Fruit fly (Drosophila melanogaster) whole organism, prepupa: ENCODE measurements around the gene CG15629.

Experiments
- CG10631 ChIP-seq: fragments of 200-800 bp; sonication (Bioruptor generic); optimal IDR thresholded peaks from 2 replicates; lab custom pipeline; 2016; ENCODE audit warnings: missing biosample characterization, missing genetic modification characterization
- CG10669 ChIP-seq: fragments of 200-800 bp; sonication (Bioruptor generic); optimal IDR thresholded peaks from 3 replicates; lab custom pipeline; 2018; ENCODE audit warnings: missing biosample characterization, mild to moderate bottlenecking, missing genetic modification characterization, moderate library complexity
- CG11294 ChIP-seq: fragments of 200-800 bp; sonication (Bioruptor generic); IDR thresholded peaks from 2 replicates; pipeline ENCODE4 v1.3.6; 2022; ENCODE audit warnings: missing biosample characterization, missing genetic modification characterization
- CG11762 ChIP-seq: fragments of 200-800 bp; sonication (Bioruptor generic); optimal IDR thresholded peaks from 3 replicates; lab custom pipeline; 2016; ENCODE audit warnings: missing biosample characterization, missing genetic modification characterization; ENCODE audit not compliant: insufficient read depth
- CG11902 ChIP-seq: fragments of 200-800 bp; sonication (Bioruptor generic); optimal IDR thresholded peaks from 3 replicates; lab custom pipeline; 2016; ENCODE audit warnings: missing biosample characterization, missing genetic modification characterization
- CG15336 ChIP-seq: fragments of 200-800 bp; sonication (Bioruptor generic); IDR thresholded peaks from 2 replicates; pipeline ENCODE4 v1.3.6; 2022; ENCODE audit warnings: missing biosample characterization, missing genetic modification characterization
- CG1621 ChIP-seq: fragments of 200-800 bp; sonication (Bioruptor generic); optimal IDR thresholded peaks from 3 replicates; lab custom pipeline; 2018; ENCODE audit warnings: missing biosample characterization, mild to moderate bottlenecking, missing genetic modification characterization
- CG16779 ChIP-seq: fragments of 200-800 bp; sonication (Bioruptor generic); optimal IDR thresholded peaks from 3 replicates; lab custom pipeline; 2017; ENCODE audit warnings: missing biosample characterization, mild to moderate bottlenecking, missing genetic modification characterization
- CG31627 ChIP-seq: fragments of 200-800 bp; sonication (Bioruptor generic); optimal IDR thresholded peaks from 3 replicates; lab custom pipeline; 2016; ENCODE audit warnings: missing biosample characterization, missing genetic modification characterization
- CG32006 ChIP-seq: fragments of 200-800 bp; sonication (Bioruptor generic); optimal IDR thresholded peaks from 3 replicates; lab custom pipeline; 2017; ENCODE audit warnings: missing biosample characterization, mild to moderate bottlenecking, missing genetic modification characterization
- CG34406 ChIP-seq: fragments of 200-800 bp; sonication (Bioruptor generic); optimal IDR thresholded peaks from 3 replicates; lab custom pipeline; 2016; ENCODE audit warnings: missing biosample characterization, missing genetic modification characterization
- CG3919 ChIP-seq: fragments of 200-800 bp; sonication (Bioruptor generic); optimal IDR thresholded peaks from 3 replicates; lab custom pipeline; 2016; ENCODE audit warnings: missing biosample characterization, missing genetic modification characterization
- CG4318 ChIP-seq: fragments of 200-800 bp; sonication (Bioruptor generic); optimal IDR thresholded peaks from 3 replicates; lab custom pipeline; 2017; ENCODE audit warnings: missing biosample characterization, mild to moderate bottlenecking, missing genetic modification characterization
- CG6163 ChIP-seq: fragments of 200-800 bp; sonication (Bioruptor generic); IDR thresholded peaks from 3 replicates; pipeline ENCODE4 v1.3.6; 2022; ENCODE audit warnings: missing biosample characterization, missing genetic modification characterization
- CG6276 ChIP-seq: fragments of 200-800 bp; sonication (Bioruptor generic); optimal IDR thresholded peaks from 2 replicates; lab custom pipeline; 2017; ENCODE audit warnings: missing biosample characterization, mild to moderate bottlenecking, missing genetic modification characterization
- CG6792 ChIP-seq: fragments of 200-800 bp; sonication (Bioruptor generic); optimal IDR thresholded peaks from 3 replicates; lab custom pipeline; 2016; ENCODE audit warnings: missing biosample characterization, missing genetic modification characterization
- CG6808 ChIP-seq: fragments of 200-800 bp; sonication (Bioruptor generic); optimal IDR thresholded peaks from 3 replicates; lab custom pipeline; 2017; ENCODE audit warnings: missing biosample characterization, missing genetic modification characterization, mild to moderate bottlenecking, moderate library complexity, missing genetic modification reagents
- CG7368 ChIP-seq: fragments of 200-800 bp; sonication (Bioruptor generic); optimal IDR thresholded peaks from 3 replicates; lab custom pipeline; 2016; ENCODE audit warnings: missing biosample characterization, missing genetic modification characterization
- CG8119 ChIP-seq: fragments of 200-800 bp; sonication (Bioruptor generic); IDR thresholded peaks from 3 replicates; pipeline ENCODE4 v1.3.6; 2022; ENCODE audit warnings: missing biosample characterization, missing genetic modification characterization
- CG8632 ChIP-seq: fragments of 200-800 bp; sonication (Bioruptor generic); optimal IDR thresholded peaks from 3 replicates; lab custom pipeline; 2016; ENCODE audit warnings: missing biosample characterization, missing genetic modification characterization
- CG9139 ChIP-seq: fragments of 200-800 bp; sonication (Bioruptor generic); optimal IDR thresholded peaks from 3 replicates; lab custom pipeline; 2017; ENCODE audit warnings: missing biosample characterization, mild to moderate bottlenecking, missing genetic modification characterization
- Eip75B ChIP-seq: fragments of 200-800 bp; sonication (Bioruptor generic); optimal IDR thresholded peaks from 3 replicates; lab custom pipeline; 2016; ENCODE audit warnings: missing biosample characterization, missing genetic modification characterization
- Eip78C ChIP-seq: fragments of 200-800 bp; sonication (Bioruptor generic); peaks from one replicate; lab custom pipeline; 2016; ENCODE audit warnings: missing biosample characterization, missing genetic modification characterization
- Eip93F ChIP-seq: fragments of 200-800 bp; sonication (Bioruptor generic); optimal IDR thresholded peaks from 2 replicates; lab custom pipeline; 2016; ENCODE audit warnings: missing biosample characterization, mild to moderate bottlenecking, missing genetic modification characterization
- Ets21C ChIP-seq: fragments of 200-800 bp; sonication (Bioruptor generic); optimal IDR thresholded peaks from 3 replicates; lab custom pipeline; 2016; ENCODE audit warnings: missing biosample characterization, missing genetic modification characterization
- Ets96B ChIP-seq: fragments of 200-800 bp; optimal IDR thresholded peaks from 2 replicates; lab custom pipeline; 2019; ENCODE audit warnings: missing biosample characterization, mild to moderate bottlenecking, missing genetic modification characterization, moderate library complexity
- Hr38 ChIP-seq: sonication (Bioruptor generic); optimal IDR thresholded peaks from 2 replicates; lab custom pipeline; 2016; ENCODE audit warnings: missing biosample characterization, missing genetic modification characterization
- Hr39 ChIP-seq: fragments of 200-800 bp; sonication (Bioruptor generic); optimal IDR thresholded peaks from 2 replicates; lab custom pipeline; 2016; ENCODE audit warnings: missing biosample characterization, missing genetic modification characterization
- Hr4 ChIP-seq: fragments of 200-800 bp; sonication (Bioruptor generic); optimal IDR thresholded peaks from 3 replicates; lab custom pipeline; 2016; ENCODE audit warnings: missing biosample characterization, missing genetic modification characterization
- Lpt ChIP-seq: fragments of 200-800 bp; sonication (Bioruptor generic); optimal IDR thresholded peaks from 3 replicates; lab custom pipeline; 2016; ENCODE audit warnings: missing biosample characterization, missing genetic modification characterization
- Met ChIP-seq: fragments of 200-800 bp; sonication (Bioruptor generic); optimal IDR thresholded peaks from 3 replicates; lab custom pipeline; 2016; ENCODE audit warnings: missing biosample characterization, missing genetic modification characterization
- OdsH ChIP-seq: fragments of 200-800 bp; sonication (Bioruptor generic); optimal IDR thresholded peaks from 3 replicates; lab custom pipeline; 2016; ENCODE audit warnings: missing biosample characterization, missing genetic modification characterization
- Smox ChIP-seq: fragments of 200-800 bp; sonication (Bioruptor generic); optimal IDR thresholded peaks from 3 replicates; lab custom pipeline; 2016; ENCODE audit warnings: missing biosample characterization, missing genetic modification characterization
- Sox15 ChIP-seq: fragments of 200-800 bp; sonication (Bioruptor generic); optimal IDR thresholded peaks from 3 replicates; lab custom pipeline; 2016; ENCODE audit warnings: missing biosample characterization, missing genetic modification characterization
- achi ChIP-seq: fragments of 200-800 bp; sonication (Bioruptor generic); optimal IDR thresholded peaks from 3 replicates; lab custom pipeline; 2016; ENCODE audit warnings: missing biosample characterization, missing genetic modification characterization
- cyc ChIP-seq: fragments of 200-800 bp; sonication (Bioruptor generic); optimal IDR thresholded peaks from 3 replicates; lab custom pipeline; 2016; ENCODE audit warnings: missing biosample characterization, missing genetic modification characterization
- dac ChIP-seq: fragments of 200-800 bp; sonication (Bioruptor generic); optimal IDR thresholded peaks from 2 replicates; lab custom pipeline; 2017; ENCODE audit warnings: missing biosample characterization, mild to moderate bottlenecking, missing genetic modification characterization
- eg ChIP-seq: fragments of 200-800 bp; sonication (Bioruptor generic); IDR thresholded peaks from 3 replicates; pipeline ENCODE4 v1.3.6; 2022; ENCODE audit warnings: missing biosample characterization, missing genetic modification characterization
- esn ChIP-seq: fragments of 200-800 bp; sonication (Bioruptor generic); optimal IDR thresholded peaks from 2 replicates; lab custom pipeline; 2016; ENCODE audit warnings: missing biosample characterization, mild to moderate bottlenecking, missing genetic modification characterization, moderate library complexity
- fd59A ChIP-seq: fragments of 200-800 bp; sonication (Bioruptor generic); optimal IDR thresholded peaks from 2 replicates; lab custom pipeline; 2017; ENCODE audit warnings: missing biosample characterization, mild to moderate bottlenecking, missing genetic modification characterization, missing genetic modification reagents
- fd85E ChIP-seq: fragments of 200-800 bp; sonication (Bioruptor generic); optimal IDR thresholded peaks from 3 replicates; lab custom pipeline; 2016; ENCODE audit warnings: missing biosample characterization, missing genetic modification characterization
- fkh ChIP-seq: fragments of 200-800 bp; sonication (Bioruptor generic); optimal IDR thresholded peaks from 3 replicates; lab custom pipeline; 2017; ENCODE audit warnings: missing biosample characterization, mild to moderate bottlenecking, missing genetic modification characterization, moderate library complexity
- lz ChIP-seq: fragments of 200-800 bp; sonication (Bioruptor generic); optimal IDR thresholded peaks from 3 replicates; lab custom pipeline; 2016; ENCODE audit warnings: missing biosample characterization, missing genetic modification characterization
- net ChIP-seq: fragments of 200-800 bp; sonication (Bioruptor generic); optimal IDR thresholded peaks from 3 replicates; lab custom pipeline; 2016; ENCODE audit warnings: missing biosample characterization, missing genetic modification characterization
- pdm3 ChIP-seq: fragments of 200-800 bp; sonication (Bioruptor generic); optimal IDR thresholded peaks from 3 replicates; lab custom pipeline; 2016; ENCODE audit warnings: missing biosample characterization, missing genetic modification characterization
- salr ChIP-seq, 2 experiments: fragments of 200-800 bp; sonication (Bioruptor generic); optimal IDR thresholded peaks; 3 replicates each; lab custom pipeline; 2016 to 2018; ENCODE audit warnings: missing biosample characterization in 2 of 2, missing genetic modification characterization in 2 of 2, mild to moderate bottlenecking in 1 of 2
- svp ChIP-seq: fragments of 200-800 bp; sonication (Bioruptor generic); peaks from one replicate; lab custom pipeline; 2016; ENCODE audit warnings: missing biosample characterization, missing genetic modification characterization
- vri ChIP-seq: fragments of 200-800 bp; sonication (Bioruptor generic); optimal IDR thresholded peaks from 3 replicates; lab custom pipeline; 2016; ENCODE audit warnings: missing biosample characterization, mild to moderate bottlenecking, missing genetic modification characterization

The CG15629 gene

dm6 chr2L:4819995-4820394 is 7.2 kb downstream of the CG15629 start (continued):
- TF ChIP-seq eg (GFP tag; lab: Robert Waterston, UW) (peak; percentile 59), fkh (no peak), CG9139 (GFP tag; lab: Kevin White, UChicago) (no peak), achi (GFP tag; lab: Kevin White, UChicago) (no peak), fd85E (GFP tag; lab: Kevin White, UChicago) (no peak), CG6163 (peak; percentile 53; the same call in 2 of the 3 replicates), CG6792 (GFP tag; lab: Kevin White, UChicago) (no peak), Ets21C (no peak), Lpt (GFP tag; lab: Kevin White, UChicago) (no peak), Eip78C (peak; percentile 70)

- no peak for TF ChIP-seq Eip78C
- peak; percentile 88 for TF ChIP-seq CG10631 (GFP tag; lab: Kevin White, UChicago)
- TF ChIP-seq CG15336 = peak; percentile 34
- peak; percentile 58 for TF ChIP-seq CG1621 (tag; lab: Kevin White, UChicago)
- TF ChIP-seq CG11762 = peak; percentile 68
- peak; percentile 42; the same call in 2 of the 3 replicates for TF ChIP-seq CG8119 (GFP tag; lab: Robert Waterston, UW)
- TF ChIP-seq CG6808 (GFP tag; lab: Kevin White, UChicago) = no peak
- TF ChIP-seq fd59A = peak; percentile 82
- peak; percentile 73 for TF ChIP-seq CG34406 (GFP tag; lab: Kevin White, UChicago)
- TF ChIP-seq esn (GFP tag; lab: Kevin White, UChicago) = peak; percentile 89
- peak; percentile 72 for TF ChIP-seq CG11902 (GFP tag; lab: Kevin White, UChicago)
- peak; percentile 30 for TF ChIP-seq CG9139 (GFP tag; lab: Kevin White, UChicago)
- TF ChIP-seq Smox (GFP tag; lab: Kevin White, UChicago) = peak; percentile 79
- peak; percentile 79 for TF ChIP-seq CG6792 (GFP tag; lab: Kevin White, UChicago)
- TF ChIP-seq pdm3 (GFP tag; lab: Kevin White, UChicago) = peak; percentile 72
- TF ChIP-seq Ets21C = peak; percentile 65
- TF ChIP-seq net (GFP tag; lab: Kevin White, UChicago) = no peak
- peak; percentile 81 for TF ChIP-seq Met (GFP tag; lab: Kevin White, UChicago)
- peak; percentile 53 for TF ChIP-seq CG7368
- peak; percentile 51 for TF ChIP-seq Sox15 (GFP tag; lab: Kevin White, UChicago)
- no peak for TF ChIP-seq svp
- TF ChIP-seq dac (GFP tag; lab: Kevin White, UChicago) = peak; percentile 32
- peak; percentile 85 for TF ChIP-seq Eip75B (GFP tag; lab: Kevin White, UChicago)
- TF ChIP-seq CG3919 (GFP tag; lab: Kevin White, UChicago) = peak; percentile 75
- peak; percentile 78 for TF ChIP-seq CG10669 (GFP tag; lab: Kevin White, UChicago)
- peak; percentile 28 for TF ChIP-seq Lpt (GFP tag; lab: Kevin White, UChicago)
- no peak for TF ChIP-seq Hr38 (GFP tag; lab: Kevin White, UChicago)
- TF ChIP-seq Ets96B = peak; percentile 75
- peak; percentile 48 for TF ChIP-seq CG4318 (GFP tag; lab: Kevin White, UChicago)
- peak; percentile 71 for TF ChIP-seq cyc (GFP tag; lab: Kevin White, UChicago)
- peak; percentile 71 for TF ChIP-seq Hr4
- peak; percentile 63 to 88 for TF ChIP-seq salr (GFP tag; optimal IDR thresholded peaks at IDR 0.05; lab: Kevin White, UChicago)
- TF ChIP-seq CG6276 (GFP tag; lab: Kevin White, UChicago) = no peak
- TF ChIP-seq CG16779 (tag; lab: Kevin White, UChicago) = no peak
- TF ChIP-seq lz (GFP tag; lab: Kevin White, UChicago) = peak; percentile 77
- peak; percentile 78 for TF ChIP-seq Hr39 (GFP tag; lab: Kevin White, UChicago)
- TF ChIP-seq OdsH (GFP tag; lab: Kevin White, UChicago) = peak; percentile 53
- peak; percentile 81 for TF ChIP-seq CG31627
- peak; percentile 67 for TF ChIP-seq vri (GFP tag; lab: Kevin White, UChicago)
- TF ChIP-seq achi (GFP tag; lab: Kevin White, UChicago) = peak; percentile 74
- TF ChIP-seq CG11294 (GFP tag; lab: Robert Waterston, UW) = peak; percentile 17; the same call in 1 of the 2 replicates
- peak; percentile 64 for TF ChIP-seq CG8632 (GFP tag; lab: Kevin White, UChicago)
- TF ChIP-seq CG32006 (GFP tag; lab: Kevin White, UChicago) = peak; percentile 82
- TF ChIP-seq Eip93F (GFP tag; lab: Kevin White, UChicago) = peak; percentile 40
These were observed 7.9 kb downstream of the CG15629 start for dm6 chr2L:4820448-4821318.
